Worm (Caenorhabditis elegans): ENCODE data around the gene skr-16.

The skr-16 gene

ce11 chrIV:7154356-7154755, 14.2 kb upstream of the skr-16 start, which contains the start of gene C34D4.2:
TSS of gene C34D4.2 (plus strand) at chrIV:7154656.
- TF ChIP-seq nhr-28 (tag; optimal IDR thresholded peaks at IDR 0.05) = no peak
- peak; percentile 32 for TF ChIP-seq elt-1 (tag; optimal IDR thresholded peaks at IDR 0.05; ENCODE audit: borderline replicate concordance, insufficient read depth)
- TF ChIP-seq ztf-11 (tag; optimal IDR thresholded peaks at IDR 0.05) = no peak

- TF ChIP-seq lin-32 (GFP tag; optimal IDR thresholded peaks at IDR 0.05) (no peak), unc-62 (GFP tag; optimal IDR thresholded peaks at IDR 0.05) (no peak), nhr-12 (tag; optimal IDR thresholded peaks at IDR 0.05) (no peak), hlh-1 (tag; optimal IDR thresholded peaks at IDR 0.05) (no peak), pha-4 (tag; optimal IDR thresholded peaks at IDR 0.05) (no peak), lsy-2 (tag; optimal IDR thresholded peaks at IDR 0.05) (peak; percentile 1), ceh-43 (GFP tag; optimal IDR thresholded peaks at IDR 0.05) (peak; percentile 19), sptf-1 (tag; optimal IDR thresholded peaks at IDR 0.05) (peak; percentile 57), cnd-1 (tag; optimal IDR thresholded peaks at IDR 0.05) (no peak), ztf-11 (tag; optimal IDR thresholded peaks at IDR 0.05) (peak; percentile 16)
Measured at ce11 chrIV:7156356-7156755, 12.2 kb upstream of the skr-16 start, which contains the start of gene maph-9. TSS of gene maph-9 (plus strand) at chrIV:7156628.

- TF ChIP-seq unc-62 (GFP tag; optimal IDR thresholded peaks at IDR 0.05) (no peak), mep-1 (tag; optimal IDR thresholded peaks at IDR 0.05) (no peak), pha-4 (tag; optimal IDR thresholded peaks at IDR 0.05) (no peak), ces-1 (GFP tag; optimal IDR thresholded peaks at IDR 0.05) (no peak), flh-1 (GFP tag; optimal IDR thresholded peaks at IDR 0.05) (no peak), drap-1 (GFP tag; optimal IDR thresholded peaks at IDR 0.05) (no peak), nhr-28 (tag; optimal IDR thresholded peaks at IDR 0.05) (no peak), zip-8 (tag; optimal IDR thresholded peaks at IDR 0.05) (no peak), unc-120 (tag; optimal IDR thresholded peaks at IDR 0.05; ENCODE audit: poor library complexity, severe bottlenecking) (no peak), sem-2 (GFP tag; optimal IDR thresholded peaks at IDR 0.05) (no peak), lin-13 (tag; optimal IDR thresholded peaks at IDR 0.05) (no peak), blmp-1 (tag; optimal IDR thresholded peaks at IDR 0.05) (no peak)
Measured at ce11 chrIV:7158161-7158560, 10.3 kb upstream of the skr-16 start.

- no peak for TF ChIP-seq ztf-11 (tag; optimal IDR thresholded peaks at IDR 0.05)
- no peak for TF ChIP-seq unc-39 (tag; optimal IDR thresholded peaks at IDR 0.05)
- TF ChIP-seq lsy-2 (tag; optimal IDR thresholded peaks at IDR 0.05) = no peak
- TF ChIP-seq ceh-83 (GFP tag; optimal IDR thresholded peaks at IDR 0.05) = no peak
- TF ChIP-seq nhr-28 (tag; optimal IDR thresholded peaks at IDR 0.05) = no peak
- no peak for TF ChIP-seq mls-2 (tag; optimal IDR thresholded peaks at IDR 0.05)
- TF ChIP-seq bed-3 (GFP tag; optimal IDR thresholded peaks at IDR 0.05) = no peak
- TF ChIP-seq ceh-39 (tag; optimal IDR thresholded peaks at IDR 0.05) = no peak
- TF ChIP-seq ceh-43 (GFP tag; optimal IDR thresholded peaks at IDR 0.05) = no peak
- TF ChIP-seq tbx-8 (GFP tag; optimal IDR thresholded peaks at IDR 0.05) = no peak
- no peak for TF ChIP-seq flh-1 (GFP tag; optimal IDR thresholded peaks at IDR 0.05)
- TF ChIP-seq unc-62 (GFP tag; optimal IDR thresholded peaks at IDR 0.05) = no peak
- no peak for TF ChIP-seq ham-2 (GFP tag; optimal IDR thresholded peaks at IDR 0.05)
- TF ChIP-seq M03D4.4 (tag; optimal IDR thresholded peaks at IDR 0.05) = no peak
- TF ChIP-seq pha-4 (tag; optimal IDR thresholded peaks at IDR 0.05) = no peak
- no peak for TF ChIP-seq elt-1 (tag; optimal IDR thresholded peaks at IDR 0.05; ENCODE audit: borderline replicate concordance, insufficient read depth)
- TF ChIP-seq drap-1 (GFP tag; optimal IDR thresholded peaks at IDR 0.05) = no peak
- TF ChIP-seq lin-32 (GFP tag; optimal IDR thresholded peaks at IDR 0.05) = no peak
- TF ChIP-seq unc-120 (tag; optimal IDR thresholded peaks at IDR 0.05; ENCODE audit: poor library complexity, severe bottlenecking) = no peak
Measured at ce11 chrIV:7159586-7159985, 8.9 kb upstream of the skr-16 start.

ce11 chrIV:7165723-7166122, 2.8 kb upstream of the skr-16 start, which contains the start of gene rpc-1:
TSS of gene rpc-1 (minus strand) at chrIV:7165748.
- TF ChIP-seq tbx-8 (GFP tag; optimal IDR thresholded peaks at IDR 0.05) (no peak), nhr-12 (tag; optimal IDR thresholded peaks at IDR 0.05) (no peak), elt-3 (tag; optimal IDR thresholded peaks at IDR 0.05) (peak; percentile 10), lsy-2 (tag; optimal IDR thresholded peaks at IDR 0.05) (peak; percentile 33)

DNA sequence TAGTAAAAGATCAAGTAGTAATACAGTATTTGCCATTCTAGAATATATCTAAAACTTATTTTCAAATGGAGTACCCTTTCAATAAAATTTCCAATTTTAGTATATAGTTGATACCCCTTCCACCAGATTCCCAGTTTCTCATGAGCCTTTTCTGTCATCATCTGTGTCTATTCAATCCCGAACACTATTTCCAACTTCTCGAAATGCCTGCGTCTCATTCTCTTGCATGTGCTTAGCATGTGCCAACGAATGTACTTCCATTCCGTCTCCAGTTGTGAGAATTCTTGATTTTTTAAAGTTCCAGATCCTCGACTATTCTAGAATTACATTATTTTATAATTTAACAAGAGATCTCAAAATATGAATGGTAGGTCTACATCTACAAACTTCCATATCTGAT, 2.0 kb upstream of the skr-16 start, which contains the start of gene C42D4.18:
TSS of gene C42D4.18 (plus strand) at position 231 of the 400 bp plus-strand sequence.
- TF ChIP-seq bed-3 (GFP tag; optimal IDR thresholded peaks at IDR 0.05) (no peak), mab-5 (tag; optimal IDR thresholded peaks at IDR 0.05) (no peak), nhr-2 (tag; optimal IDR thresholded peaks at IDR 0.05) (no peak), zip-8 (tag; optimal IDR thresholded peaks at IDR 0.05) (no peak), ceh-43 (GFP tag; optimal IDR thresholded peaks at IDR 0.05) (no peak), sem-2 (GFP tag; optimal IDR thresholded peaks at IDR 0.05) (no peak), mep-1 (tag; optimal IDR thresholded peaks at IDR 0.05) (no peak), elt-1 (tag; optimal IDR thresholded peaks at IDR 0.05; ENCODE audit: borderline replicate concordance, insufficient read depth) (no peak), blmp-1 (tag; optimal IDR thresholded peaks at IDR 0.05) (no peak), nhr-237 (tag; optimal IDR thresholded peaks at IDR 0.05) (no peak), M03D4.4 (tag; optimal IDR thresholded peaks at IDR 0.05) (no peak), nhr-76 (tag; optimal IDR thresholded peaks at IDR 0.05) (no peak)

Measured in whole organism, mixed stage, embryonic.